Worm (Caenorhabditis elegans): ENCODE data around the gene ZC443.2.

The ZC443.2 gene

DNA sequence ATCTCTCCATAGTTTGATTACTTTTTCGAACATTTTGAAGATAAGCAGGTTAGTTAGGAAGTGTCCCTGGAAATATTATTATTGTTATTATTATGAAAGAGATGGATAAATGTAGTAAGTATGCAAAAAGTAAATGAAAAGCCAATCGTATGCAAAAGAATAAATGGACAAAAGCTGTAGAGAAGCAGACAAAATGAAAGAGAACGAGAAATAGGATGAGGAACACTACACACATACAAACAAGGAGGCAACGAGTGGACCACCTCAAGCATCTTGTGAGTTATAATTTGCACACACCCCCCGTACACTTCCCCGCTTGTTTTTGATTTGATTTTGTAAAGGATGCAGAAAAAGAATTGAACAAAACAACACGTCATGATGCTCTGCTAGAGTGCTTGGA lies at the start of gene ZC443.2:
ZC443.2 (minus strand) TSS at position 67 of the 400 bp plus-strand sequence.
- TF ChIP-seq hnd-1 (tag; optimal IDR thresholded peaks at IDR 0.05) (no peak), tbx-37 (GFP tag; conservative IDR thresholded peaks at IDR 0.05) (no peak), tra-4 (tag; optimal IDR thresholded peaks at IDR 0.05) (no peak)

DNA sequence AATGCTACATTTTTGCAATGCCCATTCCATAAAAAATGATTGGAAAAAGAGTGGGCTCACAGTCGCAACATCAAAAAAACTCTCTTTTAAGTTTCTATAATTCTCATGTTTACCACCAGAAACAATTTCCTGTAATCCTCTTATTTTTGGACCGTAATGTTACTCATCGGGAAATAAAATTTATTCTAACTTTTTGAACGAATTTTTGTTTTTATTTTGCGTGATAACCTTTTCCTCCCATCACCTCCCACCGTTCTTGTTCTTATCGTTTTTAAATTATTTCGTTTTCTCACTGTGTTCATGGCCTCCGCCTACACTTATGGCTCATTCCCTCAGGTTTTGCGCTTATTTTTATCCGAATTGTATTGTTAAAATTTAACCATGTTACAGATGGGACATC lies 48.2 kb upstream of the ZC443.2 start, which contains the start of gene anp-1:
anp-1 (plus strand) TSS at position 301 of the 400 bp plus-strand sequence.
- TF ChIP-seq hnd-1 (tag; optimal IDR thresholded peaks at IDR 0.05) (no peak), tbx-11 (GFP tag; IDR thresholded peaks at IDR 0.05) (no peak), tra-4 (tag; optimal IDR thresholded peaks at IDR 0.05) (no peak), ceh-13 (GFP tag; optimal IDR thresholded peaks at IDR 0.05) (no peak), ets-7 (tag; optimal IDR thresholded peaks at IDR 0.05) (no peak), F13C5.2 (tag; optimal IDR thresholded peaks at IDR 0.05) (no peak), scrt-1 (GFP tag; IDR thresholded peaks at IDR 0.05) (no peak), tbx-37 (GFP tag; conservative IDR thresholded peaks at IDR 0.05) (no peak), aly-1 (tag; optimal IDR thresholded peaks at IDR 0.05) (no peak), pes-1 (GFP tag; IDR thresholded peaks at IDR 0.05) (no peak), ama-1 (optimal IDR thresholded peaks at IDR 0.05) (no peak), B0310.2 (tag; optimal IDR thresholded peaks at IDR 0.05) (no peak)

DNA sequence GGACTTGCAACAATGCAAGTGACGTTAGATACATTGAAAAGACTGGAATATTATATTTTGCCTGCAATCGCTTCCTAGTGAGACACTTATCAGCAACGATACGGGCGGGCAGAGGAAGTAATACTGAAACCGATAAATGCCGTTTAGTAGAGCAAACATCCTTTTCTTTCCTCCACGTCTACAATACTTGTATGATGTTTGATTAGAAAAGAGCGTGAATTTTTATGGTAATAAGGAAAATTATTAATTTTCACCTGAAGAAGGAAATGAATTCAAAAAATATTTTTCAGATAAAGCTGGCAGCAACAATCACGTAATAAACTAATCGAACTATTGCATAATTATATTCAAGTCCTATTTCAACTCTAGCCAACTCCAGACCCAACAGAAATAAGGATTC lies 43.8 kb upstream of the ZC443.2 start, which contains the start of gene C44H9.7:
C44H9.7 (minus strand) TSS at position 101 of the 400 bp plus-strand sequence.
- TF ChIP-seq aly-1 (tag; optimal IDR thresholded peaks at IDR 0.05) (no peak), sea-1 (GFP tag; conservative IDR thresholded peaks at IDR 0.05) (no peak), tbx-11 (GFP tag; IDR thresholded peaks at IDR 0.05) (no peak), hnd-1 (tag; optimal IDR thresholded peaks at IDR 0.05) (no peak), flt-1 (GFP tag; IDR thresholded peaks at IDR 0.05) (no peak)

DNA sequence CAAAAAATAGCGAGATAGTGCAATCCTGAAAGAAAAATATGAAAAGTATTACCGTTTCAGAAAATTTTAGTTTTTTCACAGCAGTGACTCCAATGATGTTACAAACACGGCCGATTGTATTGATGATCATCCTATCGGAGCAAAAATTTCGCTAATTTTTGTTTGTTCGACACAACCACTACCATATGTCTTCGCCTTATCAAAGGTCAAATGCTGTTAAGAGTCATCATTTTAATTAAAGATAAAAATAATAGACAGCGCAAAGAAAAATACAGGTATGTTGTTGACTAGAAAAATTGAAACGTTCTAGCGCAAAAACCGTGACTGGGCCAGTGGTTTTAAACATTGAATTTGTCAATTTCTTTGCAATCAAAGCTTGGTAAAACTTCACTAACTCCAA lies 41.4 kb upstream of the ZC443.2 start:
- no peak for TF ChIP-seq scrt-1 (GFP tag; IDR thresholded peaks at IDR 0.05)
- no peak for TF ChIP-seq hmbx-1 (tag; optimal IDR thresholded peaks at IDR 0.05)
- no peak for TF ChIP-seq ceh-36 (tag; optimal IDR thresholded peaks at IDR 0.05)
- TF ChIP-seq tra-4 (tag; optimal IDR thresholded peaks at IDR 0.05) = no peak
- TF ChIP-seq flt-1 (GFP tag; IDR thresholded peaks at IDR 0.05) = no peak
- no peak for TF ChIP-seq hmg-4 (GFP tag; optimal IDR thresholded peaks at IDR 0.05)
- no peak for TF ChIP-seq tbx-11 (GFP tag; IDR thresholded peaks at IDR 0.05)
- TF ChIP-seq B0310.2 (tag; optimal IDR thresholded peaks at IDR 0.05) = no peak
- TF ChIP-seq aly-1 (tag; optimal IDR thresholded peaks at IDR 0.05) = no peak
- TF ChIP-seq sea-1 (GFP tag; conservative IDR thresholded peaks at IDR 0.05) = no peak
- TF ChIP-seq tbx-37 (GFP tag; conservative IDR thresholded peaks at IDR 0.05) = no peak
- no peak for TF ChIP-seq ets-7 (tag; optimal IDR thresholded peaks at IDR 0.05)
- no peak for TF ChIP-seq hnd-1 (tag; optimal IDR thresholded peaks at IDR 0.05)

DNA sequence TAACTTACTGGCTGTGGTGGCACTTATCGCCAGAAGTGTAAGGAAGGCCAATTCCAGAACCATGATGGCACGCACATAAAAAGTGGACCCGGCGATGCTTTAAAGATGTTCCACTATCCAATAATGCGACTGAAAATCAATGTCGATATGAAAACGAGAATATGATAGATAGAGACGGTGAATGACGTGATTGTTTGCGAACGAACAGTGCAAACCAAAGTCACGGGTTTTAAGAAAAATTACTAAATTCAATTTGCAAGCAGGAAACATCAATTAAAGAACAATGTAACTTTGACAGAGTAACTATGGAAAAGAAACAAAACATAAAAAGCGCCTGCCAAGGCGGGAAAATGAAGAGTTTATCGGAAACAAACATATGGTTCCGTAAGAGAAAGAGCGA lies 38.7 kb upstream of the ZC443.2 start, which contains the start of gene C44H9.5:
C44H9.5 (minus strand) TSS at position 129 of the 400 bp plus-strand sequence.
- TF ChIP-seq tbx-37 (GFP tag; conservative IDR thresholded peaks at IDR 0.05) = no peak
- no peak for TF ChIP-seq B0310.2 (tag; optimal IDR thresholded peaks at IDR 0.05)
- TF ChIP-seq hnd-1 (tag; optimal IDR thresholded peaks at IDR 0.05) = no peak
- TF ChIP-seq hmbx-1 (tag; optimal IDR thresholded peaks at IDR 0.05) = no peak
- TF ChIP-seq ets-7 (tag; optimal IDR thresholded peaks at IDR 0.05) = no peak
- no peak for TF ChIP-seq hmg-4 (GFP tag; optimal IDR thresholded peaks at IDR 0.05)

DNA sequence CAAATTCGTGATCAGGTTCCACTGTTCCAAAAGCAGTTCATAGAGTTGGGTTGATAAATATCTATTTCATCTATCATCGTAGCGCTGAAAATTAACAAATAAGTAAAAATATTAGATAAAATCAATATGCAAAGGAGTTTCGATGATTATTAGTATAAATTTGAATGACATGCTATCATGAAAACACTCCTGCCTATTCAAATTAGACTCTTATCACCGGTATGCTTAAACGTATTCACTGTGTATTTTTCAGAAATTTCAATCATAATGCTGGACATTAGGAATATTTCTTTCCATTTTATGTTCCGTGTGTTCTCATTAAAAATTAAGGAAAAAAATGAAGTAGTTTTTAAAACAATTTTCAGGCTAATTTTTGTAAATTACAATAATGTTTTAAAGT lies 34.3 kb upstream of the ZC443.2 start, which contains the start of gene C44H9.6:
C44H9.6 (minus strand) TSS at position 101 of the 400 bp plus-strand sequence.
- TF ChIP-seq scrt-1 (GFP tag; IDR thresholded peaks at IDR 0.05) (no peak), tbx-37 (GFP tag; conservative IDR thresholded peaks at IDR 0.05) (no peak), hmg-4 (GFP tag; optimal IDR thresholded peaks at IDR 0.05) (no peak), ceh-36 (tag; optimal IDR thresholded peaks at IDR 0.05) (no peak), flt-1 (GFP tag; IDR thresholded peaks at IDR 0.05) (no peak), B0310.2 (tag; optimal IDR thresholded peaks at IDR 0.05) (no peak), hnd-1 (tag; optimal IDR thresholded peaks at IDR 0.05) (no peak)

DNA sequence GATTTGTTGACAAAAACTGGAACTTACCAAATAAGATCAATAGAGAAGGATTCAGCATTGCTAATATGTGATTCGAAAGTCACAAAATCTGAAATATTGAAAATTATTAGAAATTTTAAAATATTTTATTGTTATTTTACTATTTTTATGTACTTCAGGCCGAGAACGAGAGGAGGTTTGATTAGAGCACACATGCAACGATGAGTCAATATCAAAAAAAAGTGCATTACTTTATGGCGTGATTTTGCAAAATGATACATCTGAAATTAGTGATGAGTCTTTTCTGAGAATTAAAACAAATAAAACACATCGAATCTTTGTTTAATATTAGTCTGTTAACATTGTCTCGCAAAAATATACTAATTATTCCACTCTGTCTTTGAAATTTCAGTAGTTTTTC lies 33.8 kb upstream of the ZC443.2 start:
- TF ChIP-seq scrt-1 (GFP tag; IDR thresholded peaks at IDR 0.05) (no peak), tbx-11 (GFP tag; IDR thresholded peaks at IDR 0.05) (no peak), hnd-1 (tag; optimal IDR thresholded peaks at IDR 0.05) (no peak), pes-1 (GFP tag; IDR thresholded peaks at IDR 0.05) (no peak), B0310.2 (tag; optimal IDR thresholded peaks at IDR 0.05) (no peak)

DNA sequence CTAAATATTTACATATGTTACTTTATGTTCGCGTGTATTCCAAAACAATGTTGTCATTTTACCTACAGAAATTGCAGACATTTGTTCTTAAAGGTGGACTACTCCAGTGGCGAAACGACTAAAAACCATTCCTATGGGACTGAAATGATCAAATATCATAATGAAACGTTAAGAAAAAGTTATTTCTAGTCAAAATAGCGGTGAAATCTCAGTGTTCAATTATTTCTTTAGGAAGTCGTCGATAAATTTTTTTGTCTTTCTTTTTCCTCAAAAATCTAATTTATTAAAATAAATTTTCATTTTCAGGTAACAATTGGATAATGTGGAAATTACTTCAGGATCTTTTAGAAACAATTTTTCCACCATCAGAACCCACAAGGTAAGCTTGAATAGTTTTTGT lies 24.4 kb upstream of the ZC443.2 start, which contains the start of gene C44H9.4:
C44H9.4 (plus strand) TSS at position 301 of the 400 bp plus-strand sequence.
- no peak for TF ChIP-seq sea-1 (GFP tag; conservative IDR thresholded peaks at IDR 0.05)
- TF ChIP-seq ceh-13 (GFP tag; optimal IDR thresholded peaks at IDR 0.05) = no peak
- no peak for TF ChIP-seq tra-4 (tag; optimal IDR thresholded peaks at IDR 0.05)
- no peak for TF ChIP-seq scrt-1 (GFP tag; IDR thresholded peaks at IDR 0.05)
- TF ChIP-seq hmbx-1 (tag; optimal IDR thresholded peaks at IDR 0.05) = no peak
- no peak for TF ChIP-seq F13C5.2 (tag; optimal IDR thresholded peaks at IDR 0.05)
- no peak for TF ChIP-seq hnd-1 (tag; optimal IDR thresholded peaks at IDR 0.05)
- TF ChIP-seq ama-1 (optimal IDR thresholded peaks at IDR 0.05) = no peak
- no peak for TF ChIP-seq tbx-11 (GFP tag; IDR thresholded peaks at IDR 0.05)
- TF ChIP-seq pes-1 (GFP tag; IDR thresholded peaks at IDR 0.05) = no peak
- no peak for TF ChIP-seq tbx-37 (GFP tag; conservative IDR thresholded peaks at IDR 0.05)
- TF ChIP-seq B0310.2 (tag; optimal IDR thresholded peaks at IDR 0.05) = no peak
- TF ChIP-seq flt-1 (GFP tag; IDR thresholded peaks at IDR 0.05) = no peak
- TF ChIP-seq aly-1 (tag; optimal IDR thresholded peaks at IDR 0.05) = no peak
- TF ChIP-seq hmg-4 (GFP tag; optimal IDR thresholded peaks at IDR 0.05) = no peak
- TF ChIP-seq ceh-36 (tag; optimal IDR thresholded peaks at IDR 0.05) = no peak
